Fruit fly (Drosophila melanogaster): ENCODE measurements around the gene CG33927.

DNA sequence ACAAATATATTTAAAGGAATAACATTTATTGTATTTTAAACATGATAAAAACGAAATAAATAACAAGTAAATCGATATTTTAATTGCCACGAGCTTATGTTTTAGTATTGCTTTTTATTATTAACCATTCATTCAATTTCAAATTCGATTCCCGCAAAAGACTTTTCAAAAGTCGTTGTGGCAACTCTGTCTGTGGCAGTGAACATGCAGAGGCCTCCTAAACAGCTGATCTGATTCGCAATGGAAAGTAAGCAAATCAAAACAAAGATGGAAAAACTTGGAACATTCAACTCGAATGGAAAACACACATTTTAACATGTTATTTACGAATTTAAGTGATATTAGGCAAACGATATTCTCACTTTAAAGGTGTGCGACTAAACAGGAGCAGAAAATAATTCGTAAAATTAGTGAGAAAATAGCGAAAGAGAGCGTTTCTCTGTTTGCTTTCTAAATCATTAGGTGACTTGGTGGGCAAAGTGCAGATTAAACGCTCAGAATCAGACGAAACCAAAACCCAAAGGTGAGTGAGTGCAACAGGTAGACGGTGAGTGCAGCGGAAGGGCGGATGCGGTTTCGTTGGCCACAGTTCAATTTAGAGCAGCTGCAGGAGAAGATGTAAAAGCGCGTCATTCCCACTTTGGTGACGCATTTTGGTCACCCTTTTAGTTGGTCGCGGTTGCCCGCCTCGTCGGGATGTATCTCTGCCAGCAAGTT is 35.7 kb downstream of the CG33927 start, which contains the start of gene spartin:
- TF ChIP-seq CG8478 (optimal IDR thresholded peaks at IDR 0.05) (no peak), psq (optimal IDR thresholded peaks at IDR 0.05) (no peak), EcR (GFP tag; optimal IDR thresholded peaks at IDR 0.05) (no peak), usp (GFP tag; optimal IDR thresholded peaks at IDR 0.05) (no peak), Dll (optimal IDR thresholded peaks at IDR 0.05) (no peak)
